Worm (Caenorhabditis elegans) whole organism, L2 larva: ENCODE data around the gene gcy-21.
A peak's percentile ranks its signal among the peaks of the same experiment; 100 is the strongest.
"Not testable (repeated sequence)": the region's sequence is repeated elsewhere in the genome, so short reads cannot be mapped to it uniquely, and the experiment has no call there.

Source experiments
- C34F6.9 ChIP-seq: fragments of 150-350 bp; optimal IDR thresholded peaks from 2 replicates; lab custom pipeline; 2014; ENCODE audit warnings: missing biosample characterization, missing genetic modification characterization
- R02D3.7 ChIP-seq: fragments of 150-350 bp; optimal IDR thresholded peaks from 2 replicates; lab custom pipeline; 2014; ENCODE audit warnings: missing biosample characterization, missing genetic modification characterization
- Y55F3AM.14 ChIP-seq: fragments of 200-800 bp; sonication (Bioruptor generic); optimal IDR thresholded peaks from 2 replicates; lab custom pipeline; 2018; ENCODE audit warnings: mild to moderate bottlenecking, missing genetic modification characterization, missing compliant biosample characterization
- ZK546.5 ChIP-seq: sonication (generic microtip); optimal IDR thresholded peaks from 2 replicates; lab custom pipeline; 2017; ENCODE audit warnings: missing biosample characterization, missing genetic modification characterization
- alr-1 ChIP-seq: fragments of 150-350 bp; optimal IDR thresholded peaks from 2 replicates; lab custom pipeline; 2014; ENCODE audit warnings: missing biosample characterization, missing genetic modification characterization
- aly-2 ChIP-seq: fragments of 150-350 bp; optimal IDR thresholded peaks from 2 replicates; lab custom pipeline; 2014; ENCODE audit warnings: missing biosample characterization, missing genetic modification characterization
- ama-1 ChIP-seq: fragments of 150-350 bp; optimal IDR thresholded peaks from 2 replicates; lab custom pipeline; 2018; ENCODE audit warnings: inconsistent platforms
- blmp-1 ChIP-seq: sonication (generic microtip); optimal IDR thresholded peaks from 2 replicates; lab custom pipeline; 2017; ENCODE audit warnings: missing genetic modification characterization, mild to moderate bottlenecking, missing compliant biosample characterization, antibody characterized with exemption, moderate library complexity; ENCODE audit not compliant: insufficient read depth
- ceh-16 ChIP-seq: fragments of 150-350 bp; optimal IDR thresholded peaks from 2 replicates; lab custom pipeline; 2014; ENCODE audit warnings: missing biosample characterization, missing genetic modification characterization
- ceh-82 ChIP-seq: fragments of 150-350 bp; optimal IDR thresholded peaks from 2 replicates; lab custom pipeline; 2014; ENCODE audit warnings: missing biosample characterization, missing genetic modification characterization
- crh-2 ChIP-seq: sonication (generic microtip); optimal IDR thresholded peaks from 2 replicates; lab custom pipeline; 2017; ENCODE audit warnings: missing biosample characterization, missing genetic modification characterization
- egl-27 ChIP-seq: sonication (generic microtip); optimal IDR thresholded peaks from 3 replicates; lab custom pipeline; 2017; ENCODE audit warnings: missing biosample characterization, missing genetic modification reagents, missing genetic modification characterization
- elt-1 ChIP-seq: fragments of 150-350 bp; optimal IDR thresholded peaks from 2 replicates; lab custom pipeline; 2014; ENCODE audit warnings: missing biosample characterization, missing genetic modification characterization
- elt-3 ChIP-seq: sonication (generic microtip); optimal IDR thresholded peaks from 2 replicates; lab custom pipeline; 2017; ENCODE audit warnings: missing biosample characterization, missing genetic modification characterization
- fos-1 ChIP-seq: fragments of 150-350 bp; optimal IDR thresholded peaks from 2 replicates; lab custom pipeline; 2014; ENCODE audit warnings: missing biosample characterization, missing genetic modification characterization
- gmeb-1 ChIP-seq: fragments of 150-350 bp; optimal IDR thresholded peaks from 2 replicates; lab custom pipeline; 2014; ENCODE audit warnings: missing biosample characterization, missing genetic modification characterization
- lin-11 ChIP-seq: fragments of 150-350 bp; sonication (generic microtip); optimal IDR thresholded peaks from 2 replicates; lab custom pipeline; 2014; ENCODE audit warnings: missing biosample characterization, missing genetic modification characterization, inconsistent platforms, mixed read lengths
- lsy-2 ChIP-seq, 2 experiments: fragments of 150-350 bp in 1 of 2; sonication (generic microtip) in 1 of 2; optimal IDR thresholded peaks; 2 replicates each; lab custom pipeline; 2014 to 2017; ENCODE audit warnings: missing biosample characterization in 2 of 2, missing genetic modification characterization in 2 of 2
- mdl-1 ChIP-seq, 2 experiments: fragments of 150-350 bp in 1 of 2; sonication (generic microtip) in 1 of 2; optimal IDR thresholded peaks; 2 replicates each; lab custom pipeline; 2017; ENCODE audit warnings: missing biosample characterization in 2 of 2, missing genetic modification characterization in 2 of 2
- nhr-10 ChIP-seq: sonication (generic microtip); optimal IDR thresholded peaks from 2 replicates; lab custom pipeline; 2017; ENCODE audit warnings: missing biosample characterization, missing genetic modification characterization
- nhr-11 ChIP-seq: fragments of 150-350 bp; optimal IDR thresholded peaks from 2 replicates; lab custom pipeline; 2014; ENCODE audit warnings: missing biosample characterization, missing genetic modification characterization
- nhr-23 ChIP-seq: fragments of 150-350 bp; optimal IDR thresholded peaks from 2 replicates; lab custom pipeline; 2014; ENCODE audit warnings: missing biosample characterization, missing genetic modification reagents, missing genetic modification characterization
- nhr-25 ChIP-seq: fragments of 150-350 bp; sonication (generic microtip); optimal IDR thresholded peaks from 3 replicates; lab custom pipeline; 2014; ENCODE audit warnings: missing biosample characterization, missing genetic modification characterization
- nhr-6 ChIP-seq: fragments of 150-350 bp; optimal IDR thresholded peaks from 2 replicates; lab custom pipeline; 2014; ENCODE audit warnings: missing biosample characterization, missing genetic modification characterization
- nhr-77 ChIP-seq: fragments of 150-350 bp; optimal IDR thresholded peaks from 2 replicates; lab custom pipeline; 2014; ENCODE audit warnings: missing biosample characterization, missing genetic modification characterization
- sem-4 ChIP-seq: fragments of 150-350 bp; optimal IDR thresholded peaks from 2 replicates; lab custom pipeline; 2014; ENCODE audit warnings: missing biosample characterization, missing genetic modification reagents, missing genetic modification characterization
- skn-1 ChIP-seq: sonication (generic microtip); optimal IDR thresholded peaks from 2 replicates; lab custom pipeline; 2017; ENCODE audit warnings: missing biosample characterization, missing genetic modification characterization
- sma-3 ChIP-seq: sonication (generic microtip); optimal IDR thresholded peaks from 2 replicates; lab custom pipeline; 2016; ENCODE audit warnings: missing genetic modification reagents, missing genetic modification characterization, missing compliant biosample characterization
- sma-9 ChIP-seq, 2 experiments: fragments of 150-350 bp in 1 of 2; sonication (generic microtip) in 1 of 2; optimal IDR thresholded peaks; 2 replicates each; lab custom pipeline; 2014 to 2016; ENCODE audit warnings: missing genetic modification characterization in 2 of 2, mild to moderate bottlenecking in 1 of 2, missing biosample characterization in 1 of 2, missing compliant biosample characterization in 1 of 2, missing genetic modification reagents in 1 of 2, moderate library complexity in 1 of 2
- snpc-4 ChIP-seq: fragments of 150-350 bp; optimal IDR thresholded peaks from 2 replicates; lab custom pipeline; 2014; ENCODE audit warnings: missing biosample characterization, missing genetic modification characterization
- unc-39 ChIP-seq: fragments of 150-350 bp; optimal IDR thresholded peaks from 2 replicates; lab custom pipeline; 2014; ENCODE audit warnings: missing biosample characterization, missing genetic modification characterization
- unc-55 ChIP-seq: fragments of 150-350 bp; sonication (generic microtip); optimal IDR thresholded peaks from 3 replicates; lab custom pipeline; 2014; ENCODE audit warnings: missing biosample characterization, missing genetic modification reagents, missing genetic modification characterization
- zag-1 ChIP-seq: fragments of 150-350 bp; optimal IDR thresholded peaks from 2 replicates; lab custom pipeline; 2014; ENCODE audit warnings: missing biosample characterization, missing genetic modification characterization
- ztf-1 ChIP-seq: fragments of 200-800 bp; sonication (Bioruptor generic); conservative IDR thresholded peaks from 2 replicates; pipeline ENCODE4 v1.3.6; 2022; ENCODE audit warnings: missing genetic modification characterization, missing compliant biosample characterization
- ztf-11 ChIP-seq: sonication (generic microtip); optimal IDR thresholded peaks from 2 replicates; lab custom pipeline; 2017; ENCODE audit warnings: missing biosample characterization, missing genetic modification characterization
- ztf-4 ChIP-seq: fragments of 150-350 bp; optimal IDR thresholded peaks from 2 replicates; lab custom pipeline; 2014; ENCODE audit warnings: missing biosample characterization, missing genetic modification characterization

Gene gcy-21

ce11 chrII:2659364-2659763 lies at the start of gene gcy-21:
gcy-21 (plus strand) TSS chrII:2659664.
- no peak for TF ChIP-seq nhr-25 (tag; lab: Kevin White, UChicago)
- no peak for TF ChIP-seq unc-55
- no peak for TF ChIP-seq nhr-10 (tag; lab: Kevin White, UChicago)
- no peak for TF ChIP-seq gmeb-1 (tag; lab: Kevin White, UChicago)

ce11 chrII:2610202-2610912 lies 49.1 kb upstream of the gcy-21 start, which contains the start of gene sri-38:
sri-38 (plus strand) TSS chrII:2610862.
- TF ChIP-seq Y55F3AM.14 (GFP tag; lab: Kevin White, UChicago) (no peak), sma-9 (GFP tag; optimal IDR thresholded peaks at IDR 0.05; lab: Kevin White, UChicago) (no peak), sma-9 (tag; optimal IDR thresholded peaks at IDR 0.05; lab: Kevin White, UChicago) (no peak), ceh-16 (tag; lab: Kevin White, UChicago) (no peak), nhr-6 (tag; lab: Kevin White, UChicago) (no peak), nhr-11 (tag; lab: Kevin White, UChicago) (no peak), fos-1 (tag; lab: Kevin White, UChicago) (peak; percentile 95), zag-1 (tag; lab: Kevin White, UChicago) (no peak), sem-4 (tag; lab: Kevin White, UChicago) (no peak), crh-2 (tag; lab: Kevin White, UChicago) (peak; percentile 49)
- TF ChIP-seq, all 48 proteins: peak for 2

ce11 chrII:2611009-2611408 lies 48.5 kb upstream of the gcy-21 start:
- TF ChIP-seq zag-1 (tag; lab: Kevin White, UChicago) (no peak), lsy-2 (tag; optimal IDR thresholded peaks at IDR 0.05; lab: Kevin White, UChicago) (no peak), egl-27 (tag; lab: Kevin White, UChicago) (no peak), snpc-4 (tag; lab: Kevin White, UChicago) (no peak), mdl-1 (tag; optimal IDR thresholded peaks at IDR 0.05; lab: Kevin White, UChicago) (no peak), gmeb-1 (tag; lab: Kevin White, UChicago) (no peak), ZK546.5 (tag; lab: Kevin White, UChicago) (no peak), ztf-11 (no peak), unc-39 (no peak), blmp-1 (tag; lab: Kevin White, UChicago) (no peak), nhr-23 (no peak), sma-9 (GFP tag; optimal IDR thresholded peaks at IDR 0.05; lab: Kevin White, UChicago) (no peak), sma-9 (tag; optimal IDR thresholded peaks at IDR 0.05; lab: Kevin White, UChicago) (no peak), R02D3.7 (tag; lab: Kevin White, UChicago) (no peak)
- TF ChIP-seq, all 48 proteins: peak for 0

DNA sequence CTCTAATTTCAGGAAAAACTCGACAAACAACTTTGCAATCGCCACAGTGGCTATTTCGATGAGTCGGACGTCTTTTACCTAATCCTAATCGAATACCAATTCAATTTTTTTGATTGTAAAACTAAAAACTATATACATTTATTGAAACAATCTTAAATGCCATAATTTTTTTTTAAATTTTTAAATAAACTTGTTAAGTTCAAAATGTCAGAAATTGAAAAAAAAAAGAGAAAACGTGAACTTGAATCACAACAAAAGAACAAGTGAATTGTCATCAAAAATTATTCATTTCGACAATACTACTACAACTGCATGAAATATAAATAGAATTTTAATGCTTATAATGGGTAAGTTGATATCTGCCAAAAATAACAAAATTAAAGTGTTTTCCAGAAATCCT lies 47.2 kb upstream of the gcy-21 start, which contains the start of gene D2062.13:
TSS of gene D2062.13 (plus strand) at position 301 of the 400 bp plus-strand sequence.
- TF ChIP-seq ama-1, elt-3, ztf-11: not testable (repeated sequence)

- not testable (repeated sequence) for TF ChIP-seq nhr-23; sem-4 (tag; lab: Kevin White, UChicago); sma-3 (GFP tag; lab: Kevin White, UChicago)
- TF ChIP-seq, all 48 proteins: peak for 0; not testable (repeated sequence) for 48
Measured at ce11 chrII:2616634-2617033, 42.8 kb upstream of the gcy-21 start, which contains the start of gene msrp-5. msrp-5 (plus strand) TSS chrII:2616934.

ce11 chrII:2619148-2619547 lies 40.3 kb upstream of the gcy-21 start, which contains the start of gene msrp-6:
msrp-6 (plus strand) TSS chrII:2619448.
- not testable (repeated sequence) for TF ChIP-seq ZK546.5 (tag; lab: Kevin White, UChicago); nhr-6 (tag; lab: Kevin White, UChicago); mdl-1 (tag; optimal IDR thresholded peaks at IDR 0.05; lab: Kevin White, UChicago)

ce11 chrII:2622480-2622879 lies 37.0 kb upstream of the gcy-21 start, which contains the start of gene D2062.5:
D2062.5 (plus strand) TSS chrII:2622780.
- TF ChIP-seq ztf-1 (GFP tag; lab: Robert Waterston, UW) (no peak), unc-39 (no peak), ceh-16 (tag; lab: Kevin White, UChicago) (no peak), ztf-4 (tag; lab: Kevin White, UChicago) (no peak), elt-1 (tag; lab: Kevin White, UChicago) (no peak), elt-3 (no peak), ceh-82 (tag; lab: Kevin White, UChicago) (no peak), ama-1 (no peak), crh-2 (tag; lab: Kevin White, UChicago) (no peak), zag-1 (tag; lab: Kevin White, UChicago) (no peak), lsy-2 (tag; optimal IDR thresholded peaks at IDR 0.05; lab: Kevin White, UChicago) (no peak), skn-1 (tag; lab: Kevin White, UChicago) (no peak), alr-1 (tag; lab: Kevin White, UChicago) (no peak), nhr-77 (no peak), C34F6.9 (tag; lab: Kevin White, UChicago) (no peak), aly-2 (tag; lab: Kevin White, UChicago) (no peak), mdl-1 (tag; optimal IDR thresholded peaks at IDR 0.05; lab: Kevin White, UChicago) (no peak), lin-11 (tag; lab: Kevin White, UChicago) (no peak)
